Fruit fly (Drosophila melanogaster) whole organism, larva: Measurements from ENCODE around the gene Jon65Aiv.

ENCODE experiments used
- noc ChIP-seq: fragments of 200-800 bp; sonication (Bioruptor generic); optimal IDR thresholded peaks from 3 replicates; lab custom pipeline; 2019; ENCODE audit warnings: missing biosample characterization, mild to moderate bottlenecking, missing genetic modification characterization, moderate library complexity

Gene Jon65Aiv

dm6 chr3L:6036811-6037210 is 2.1 kb upstream of the Jon65Aiv start, which contains the start of gene CG6462:
CG6462 (plus strand) TSS chr3L:6037111.
- TF ChIP-seq noc (tag; lab: Kevin White, UChicago): no peak

dm6 chr3L:6050230-6050807 is 11.4 kb downstream of the Jon65Aiv start, which contains the start of gene Jon65Aiii:
Jon65Aiii (plus strand) TSS chr3L:6050757.
- peak; percentile 74 for TF ChIP-seq noc (tag; lab: Kevin White, UChicago)

DNA sequence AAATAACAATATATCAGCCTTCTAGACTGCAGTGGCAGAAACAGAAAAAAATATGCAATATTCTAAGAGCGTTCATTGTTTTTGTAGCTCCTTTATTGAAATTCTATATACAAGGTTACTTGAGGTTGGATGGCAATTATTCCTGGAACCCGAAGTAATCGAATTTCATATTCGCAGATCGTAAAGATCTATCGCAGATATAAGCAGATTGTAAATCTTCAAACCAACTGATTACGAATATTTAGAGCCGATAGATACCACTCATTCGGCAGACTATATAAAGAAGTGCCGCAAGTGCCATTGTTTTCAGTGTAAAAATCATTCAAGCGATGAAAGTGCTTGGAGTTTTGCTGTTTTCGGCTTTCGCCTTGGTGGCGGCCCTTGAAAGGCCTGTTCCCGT is 13.1 kb downstream of the Jon65Aiv start, which contains the start of gene Jon65Aii:
Jon65Aii (plus strand) TSS at position 301 of the 400 bp plus-strand sequence.
- peak; percentile 5 for TF ChIP-seq noc (tag; lab: Kevin White, UChicago)

- peak; percentile 29 for TF ChIP-seq noc (tag; lab: Kevin White, UChicago)
Observed at dm6 chr3L:6054343-6054742, 15.4 kb downstream of the Jon65Aiv start, which contains the start of gene Jon65Ai. Jon65Ai (minus strand) TSS chr3L:6054443.

DNA sequence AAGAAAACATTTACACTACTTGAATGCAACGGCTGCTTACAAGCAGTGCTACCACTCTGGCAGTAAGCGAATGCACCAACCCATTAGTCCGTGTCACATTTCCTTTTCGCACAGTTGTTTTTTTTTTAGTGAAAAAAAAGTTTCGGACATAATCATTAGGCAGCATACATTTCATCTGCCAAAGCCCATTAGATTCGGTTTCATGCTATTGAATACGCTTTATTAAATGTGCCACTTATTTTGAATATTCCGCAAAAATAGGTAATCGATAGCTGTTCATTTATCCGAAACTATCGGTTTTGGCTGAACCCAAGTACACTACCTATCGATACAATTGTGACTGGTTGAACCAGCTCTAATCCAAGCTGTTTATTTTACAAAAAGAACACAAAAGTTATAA is 15.8 kb downstream of the Jon65Aiv start, which contains the start of gene tant:
tant (plus strand) TSS at position 334 of the 400 bp plus-strand sequence.
- no peak for TF ChIP-seq noc (tag; lab: Kevin White, UChicago)

DNA sequence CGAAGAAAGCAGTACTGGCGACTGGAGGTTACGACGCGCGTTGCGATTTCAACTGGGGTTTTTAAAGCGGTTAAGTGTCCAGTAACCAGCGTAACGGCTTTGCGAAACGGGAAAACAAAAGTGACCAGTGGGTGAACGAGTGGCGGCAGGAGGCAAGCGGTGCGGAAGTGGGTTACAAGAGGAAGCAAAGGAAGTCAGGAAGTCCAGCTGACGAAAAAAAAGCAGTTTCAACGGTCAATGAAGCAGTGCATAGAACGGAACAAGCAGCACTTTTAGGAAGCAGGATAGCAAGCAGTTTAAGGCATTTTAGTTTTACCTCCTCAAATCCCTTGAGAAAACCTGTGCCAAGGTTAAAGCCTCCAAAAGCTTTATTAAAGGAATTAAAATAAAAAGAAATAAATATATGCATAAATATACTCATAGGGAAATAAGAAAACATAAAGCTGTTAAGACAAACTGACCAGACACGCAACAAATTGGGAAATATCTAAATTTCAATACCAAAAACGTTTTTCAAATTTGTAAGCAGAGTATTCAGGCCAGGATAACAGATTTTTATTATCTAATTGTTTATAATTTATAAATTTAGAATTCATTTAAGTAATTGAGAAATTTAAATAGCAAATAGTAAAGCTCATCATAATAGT is 20.2 kb downstream of the Jon65Aiv start, which contains the start of gene CG6592:
CG6592 (plus strand) TSS at position 597 of the 647 bp plus-strand sequence.
- no peak for TF ChIP-seq noc (tag; lab: Kevin White, UChicago)

DNA sequence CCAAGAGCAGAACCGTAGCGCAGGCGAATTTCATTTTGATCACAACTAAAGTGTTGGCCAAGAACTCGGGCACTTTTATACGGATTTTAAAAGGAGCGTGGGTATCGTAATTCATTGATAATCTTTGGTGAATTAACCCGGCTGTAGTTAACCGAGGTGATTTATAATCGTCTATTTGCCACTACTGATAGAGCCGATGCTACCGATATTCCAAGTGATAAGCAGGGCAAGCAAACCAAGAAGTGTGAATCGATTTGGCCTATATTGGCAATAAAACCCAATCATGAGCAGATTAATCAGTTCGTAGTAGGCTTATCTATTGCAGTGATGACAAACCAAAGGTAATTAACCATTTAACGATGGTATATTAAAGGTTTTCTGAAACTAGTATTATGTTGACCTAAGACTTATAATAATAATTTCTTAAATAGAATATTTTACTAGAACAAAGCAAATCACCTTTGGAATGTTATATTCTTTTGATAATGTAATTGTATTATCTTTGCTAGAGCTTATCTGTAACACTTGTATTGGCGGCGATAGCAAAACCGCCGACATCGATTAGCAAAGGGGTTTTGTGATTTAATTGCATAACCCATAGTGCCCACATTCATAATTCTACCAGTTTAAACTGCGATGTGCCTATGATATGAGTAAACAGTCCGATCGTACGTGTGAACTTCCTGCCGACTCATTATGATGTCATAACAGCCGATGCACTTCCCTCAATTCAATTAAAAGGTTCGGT is 24.1 kb downstream of the Jon65Aiv start, which contains the start of gene CG10472:
CG10472 (minus strand) TSS at position 51 of the 748 bp plus-strand sequence.
- TF ChIP-seq noc (tag; lab: Kevin White, UChicago): peak; percentile 24

DNA sequence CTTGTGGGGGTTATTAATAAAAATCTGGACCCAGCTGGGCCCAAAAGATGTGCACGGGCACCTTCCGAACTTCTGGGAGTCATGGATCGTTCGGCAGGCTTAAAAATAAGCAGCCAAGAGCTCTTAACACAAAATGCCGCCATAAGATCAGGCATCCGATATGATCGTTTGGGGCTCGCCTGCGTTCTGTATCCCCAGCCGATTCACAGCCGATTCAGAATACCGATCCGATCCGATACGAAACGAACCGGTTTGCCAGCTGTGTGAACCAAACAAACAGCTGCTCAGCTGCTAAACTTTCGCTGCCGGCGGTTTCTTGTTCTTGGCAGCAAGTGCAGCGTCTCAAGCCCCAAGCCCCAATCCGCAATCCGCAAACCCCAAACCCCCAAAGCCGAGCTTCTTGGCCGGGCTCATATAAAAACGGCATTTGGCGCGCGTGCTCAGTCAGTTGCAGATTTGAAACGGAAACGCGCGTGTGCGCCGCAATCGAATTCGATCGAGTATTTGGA is 27.0 kb downstream of the Jon65Aiv start, which contains the start of gene CG42269:
CG42269 (plus strand) TSS at position 416 of the 509 bp plus-strand sequence.
- TF ChIP-seq noc (tag; lab: Kevin White, UChicago): no peak

DNA sequence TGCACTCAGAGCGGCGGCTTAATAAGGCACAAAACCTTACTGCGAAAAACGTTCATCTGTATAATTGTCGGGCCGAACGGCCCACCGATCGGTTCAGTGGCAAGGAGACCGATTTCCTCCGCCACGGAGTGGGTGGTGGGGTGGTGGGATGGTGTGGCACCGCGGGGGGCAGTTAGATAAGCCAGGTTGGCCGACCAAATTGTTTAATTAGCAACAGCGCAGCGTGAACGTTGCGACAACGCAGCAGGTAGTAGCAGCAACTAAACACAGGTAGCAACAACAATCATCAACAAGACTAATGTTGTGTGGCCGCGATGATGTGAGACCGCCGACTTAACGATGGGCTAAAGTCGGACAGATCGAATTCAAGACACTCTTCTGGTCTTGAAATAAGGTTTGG is 29.2 kb downstream of the Jon65Aiv start:
- no peak for TF ChIP-seq noc (tag; lab: Kevin White, UChicago)

- no peak for TF ChIP-seq noc (tag; lab: Kevin White, UChicago)
Observed at dm6 chr3L:6070119-6070518, 31.2 kb downstream of the Jon65Aiv start.

DNA sequence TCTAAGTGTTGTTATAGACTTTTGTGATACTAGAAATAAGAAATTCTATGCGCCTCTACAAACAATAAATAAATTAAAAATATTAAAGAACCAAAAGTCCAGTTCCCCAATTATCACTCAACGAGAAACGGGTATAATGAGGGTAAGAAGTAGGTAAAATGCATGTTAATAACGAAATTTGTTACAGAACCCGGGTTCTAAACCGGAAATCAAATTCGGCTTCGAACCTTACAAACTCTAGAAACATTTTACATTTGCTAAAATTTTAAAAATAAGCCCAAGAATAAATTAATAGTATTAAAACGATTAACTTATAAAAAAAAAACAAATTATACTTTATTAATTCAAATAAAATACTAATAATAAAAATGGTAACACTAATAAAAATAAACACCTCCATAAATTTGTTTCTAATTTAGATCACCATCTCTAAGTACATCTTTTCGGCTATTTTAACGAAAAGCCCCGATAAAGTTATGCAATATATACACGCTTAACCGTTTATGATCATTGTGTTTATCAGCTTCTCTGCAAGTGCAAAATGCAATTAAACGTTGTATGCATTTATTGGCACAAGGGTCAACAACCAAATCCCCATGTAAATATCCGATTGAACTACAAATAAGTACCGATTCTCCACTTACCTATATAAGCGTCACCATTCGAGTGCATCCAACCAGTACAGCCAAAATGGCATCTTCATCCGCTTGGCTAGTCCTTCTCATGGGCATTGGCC is 32.7 kb downstream of the Jon65Aiv start, which contains the start of gene CG6602:
CG6602 (plus strand) TSS at position 686 of the 736 bp plus-strand sequence.
- TF ChIP-seq noc (tag; lab: Kevin White, UChicago): no peak

DNA sequence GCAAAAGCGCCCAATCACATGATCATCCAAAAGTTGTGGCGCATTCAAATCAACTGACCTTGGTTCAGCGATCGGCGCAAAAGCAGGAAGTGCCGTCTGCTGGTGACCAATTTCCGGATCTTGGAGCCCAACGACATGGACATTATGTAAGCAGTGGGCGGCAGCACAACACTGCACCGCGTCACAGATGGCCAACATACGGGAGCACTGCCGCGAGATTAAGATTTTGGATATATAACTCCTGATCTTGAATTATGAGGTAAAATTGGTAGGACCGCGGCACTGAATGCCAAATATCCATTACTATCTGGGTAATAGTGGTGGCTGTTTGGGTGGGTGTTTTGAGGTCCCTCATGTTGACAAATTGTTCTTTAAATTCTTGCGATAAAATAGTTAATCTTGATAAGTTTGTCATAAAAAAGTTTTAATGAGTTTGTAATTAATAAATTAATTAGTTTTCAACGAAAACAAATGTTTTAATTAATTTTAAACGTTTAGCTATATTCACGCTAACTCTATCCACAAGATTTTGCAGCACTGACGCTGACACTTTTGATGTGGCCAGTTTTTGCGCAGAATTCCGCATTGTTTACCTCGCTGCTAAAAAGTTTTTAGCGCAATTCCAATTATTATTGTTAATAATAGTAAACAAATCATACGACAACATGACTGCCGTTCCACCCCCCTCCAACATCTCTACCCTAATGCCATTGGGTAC is 36.2 kb downstream of the Jon65Aiv start, which contains the start of the genes CG13295 and CG6610:
CG13295 (minus strand) TSS at position 271 of the 718 bp plus-strand sequence.
CG6610 (plus strand) TSS at position 562 of the 718 bp plus-strand sequence.
- TF ChIP-seq noc (tag; lab: Kevin White, UChicago): peak; percentile 60

DNA sequence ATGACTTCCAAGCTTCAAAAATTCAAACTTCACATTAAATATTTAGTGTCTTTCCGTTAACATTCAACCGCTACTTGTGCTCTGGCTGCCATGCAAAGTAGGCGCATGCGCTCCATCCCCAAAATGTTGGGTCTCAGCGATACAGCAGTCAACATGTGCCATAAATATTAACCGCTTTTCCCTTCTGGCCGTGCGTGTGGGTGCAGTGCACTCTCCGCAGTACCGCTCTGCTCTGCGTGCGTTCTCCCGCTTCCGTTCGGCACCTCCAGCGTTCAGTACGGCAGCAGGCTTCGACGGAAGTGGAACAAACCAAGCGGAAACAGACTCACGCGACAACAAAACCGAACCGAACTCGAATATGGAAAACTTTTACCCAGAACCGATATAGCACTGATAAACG is 37.5 kb downstream of the Jon65Aiv start, which contains the start of gene ssp6:
ssp6 (plus strand) TSS at position 294 of the 400 bp plus-strand sequence.
- TF ChIP-seq noc (tag; lab: Kevin White, UChicago): no peak

DNA sequence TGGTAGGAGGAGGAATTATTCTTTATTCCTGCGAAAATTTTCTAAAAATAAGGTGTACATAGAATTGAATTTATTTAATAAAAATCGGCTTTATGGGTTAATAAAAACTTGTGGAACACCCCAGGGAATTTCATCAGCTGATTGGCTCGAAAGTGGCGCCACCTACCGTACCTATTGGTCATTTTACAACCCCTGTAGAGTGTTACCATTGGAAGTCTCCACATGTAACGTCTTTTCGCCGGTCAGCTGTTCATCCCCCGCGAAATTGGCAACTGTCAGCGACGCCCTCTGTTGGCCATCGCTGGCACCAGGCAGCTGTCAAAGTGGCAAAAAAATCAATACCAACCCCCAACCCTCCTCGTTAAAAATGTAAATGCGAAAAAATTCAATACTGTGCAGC is 43.6 kb downstream of the Jon65Aiv start, which contains the start of gene CG13293:
CG13293 (plus strand) TSS at position 323 of the 400 bp plus-strand sequence.
- TF ChIP-seq noc (tag; lab: Kevin White, UChicago): no peak
